Worm (Caenorhabditis elegans) whole organism, L1 larva: ENCODE results near the gene ubc-23.

ENCODE experiments used
- ces-1 ChIP-seq: fragments of 150-350 bp; optimal IDR thresholded peaks from 2 replicates; lab custom pipeline; 2014; ENCODE audit warnings: missing biosample characterization, missing genetic modification reagents, missing genetic modification characterization
- dpl-1 ChIP-seq, 3 experiments: fragments of 150-350 bp in 2 of 3; sonication (generic microtip) in 1 of 3; optimal IDR thresholded peaks; 2 replicates each; lab custom pipeline; 2014 to 2017; ENCODE audit warnings: missing biosample characterization in 3 of 3, missing genetic modification characterization in 3 of 3, missing genetic modification reagents in 3 of 3
- ets-5 ChIP-seq: fragments of 200-800 bp; sonication (Bioruptor generic); IDR thresholded peaks from 2 replicates; pipeline ENCODE4 v1.3.6; 2022; ENCODE audit warnings: missing genetic modification characterization, missing compliant biosample characterization
- fos-1 ChIP-seq: fragments of 150-350 bp; optimal IDR thresholded peaks from 2 replicates; lab custom pipeline; 2014; ENCODE audit warnings: missing biosample characterization, missing genetic modification characterization
- nhr-11 ChIP-seq: fragments of 150-350 bp; optimal IDR thresholded peaks from 2 replicates; lab custom pipeline; 2014; ENCODE audit warnings: missing biosample characterization, missing genetic modification characterization
- nhr-20 ChIP-seq: sonication (generic microtip); optimal IDR thresholded peaks from 2 replicates; lab custom pipeline; 2016; ENCODE audit warnings: mild to moderate bottlenecking, missing genetic modification characterization, missing compliant biosample characterization
- snpc-4 ChIP-seq: fragments of 150-350 bp; optimal IDR thresholded peaks from 2 replicates; lab custom pipeline; 2014; ENCODE audit warnings: missing biosample characterization, missing genetic modification characterization
- tlp-1 ChIP-seq: fragments of 150-350 bp; optimal IDR thresholded peaks from 2 replicates; lab custom pipeline; 2014; ENCODE audit warnings: missing biosample characterization, missing genetic modification characterization

ce11 chrX:8860958-8861357, 16.9 kb downstream of the ubc-23 start, which contains the start of gene C06E2.9:
- TF ChIP-seq dpl-1 (GFP tag; optimal IDR thresholded peaks at IDR 0.05; lab: Kevin White, UChicago) (no peak), ets-5 (no peak), snpc-4 (tag; lab: Kevin White, UChicago) (no peak), ces-1 (GFP tag; lab: Kevin White, UChicago) (no peak), nhr-11 (no peak), tlp-1 (tag; lab: Kevin White, UChicago) (no peak), fos-1 (no peak), nhr-20 (tag; lab: Kevin White, UChicago) (no peak)
